Worm (Caenorhabditis elegans): ENCODE measurements around the gene gpd-2.

gpd-2 gene

ce11 chrX:3152361-3152760 is 37.9 kb upstream of the gpd-2 start, which contains the start of gene bbln-1:
bbln-1 (minus strand) TSS chrX:3152461.
- TF ChIP-seq unc-86 (tag; optimal IDR thresholded peaks at IDR 0.05) (peak; percentile 37), hlh-17 (GFP tag; optimal IDR thresholded peaks at IDR 0.05; ENCODE audit: borderline replicate concordance) (no peak), C04F5.9 (tag; optimal IDR thresholded peaks at IDR 0.05) (no peak)

ce11 chrX:3145265-3145664 is 30.8 kb upstream of the gpd-2 start, which contains the start of gene C15C7.4:
C15C7.4 (plus strand) TSS chrX:3145565.
- TF ChIP-seq fkh-8 (tag; optimal IDR thresholded peaks at IDR 0.05) (peak; percentile 16), efl-1 (optimal IDR thresholded peaks at IDR 0.05) (no peak), efl-1 (GFP tag; optimal IDR thresholded peaks at IDR 0.05 in 1 of 2) (no peak)

- TF ChIP-seq elt-2 (tag; optimal IDR thresholded peaks at IDR 0.05) (peak; percentile 67), elt-3 (tag; optimal IDR thresholded peaks at IDR 0.05) (no peak), skn-1 (tag; optimal IDR thresholded peaks at IDR 0.05) (no peak), zip-4 (GFP tag; optimal IDR thresholded peaks at IDR 0.05) (no peak), nhr-77 (tag; optimal IDR thresholded peaks at IDR 0.05) (no peak), efl-1 (optimal IDR thresholded peaks at IDR 0.05) (no peak), efl-1 (GFP tag; optimal IDR thresholded peaks at IDR 0.05 in 1 of 2) (no peak), nhr-85 (tag) (no peak)
Measured at ce11 chrX:3141704-3142103, 27.2 kb upstream of the gpd-2 start.

- TF ChIP-seq unc-62 (GFP tag; optimal IDR thresholded peaks at IDR 0.05) (no peak), fkh-8 (tag; optimal IDR thresholded peaks at IDR 0.05) (peak; percentile 58), nhr-47 (tag; optimal IDR thresholded peaks at IDR 0.05) (peak; percentile 48), egl-13 (tag; optimal IDR thresholded peaks at IDR 0.05) (peak; percentile 72)
Measured at ce11 chrX:3139516-3140301, 25.2 kb upstream of the gpd-2 start.

- peak; percentile 32 for TF ChIP-seq blmp-1 (tag; optimal IDR thresholded peaks at IDR 0.05)
- TF ChIP-seq xbp-1 (tag; optimal IDR thresholded peaks at IDR 0.05) = no peak
- peak; percentile 14 for TF ChIP-seq nhr-85 (tag)
- TF ChIP-seq sup-37 (GFP tag; optimal IDR thresholded peaks at IDR 0.05) = no peak
Measured at ce11 chrX:3135186-3135585, 20.7 kb upstream of the gpd-2 start, which contains the start of gene K10B3.1. K10B3.1 (plus strand) TSS chrX:3135486.

ce11 chrX:3127626-3128142 is 13.2 kb upstream of the gpd-2 start:
- TF ChIP-seq efl-1 (optimal IDR thresholded peaks at IDR 0.05) = peak; percentile 64 to 72
- peak; percentile 34 to 93 for TF ChIP-seq efl-1 (GFP tag; optimal IDR thresholded peaks at IDR 0.05 in 1 of 2)
- peak; percentile 60 for TF ChIP-seq elt-2 (tag; optimal IDR thresholded peaks at IDR 0.05)
- peak; percentile 86 for TF ChIP-seq nhr-90 (tag; optimal IDR thresholded peaks at IDR 0.05; ENCODE audit: poor library complexity)
- peak; percentile 99 for TF ChIP-seq lin-14 (GFP tag; optimal IDR thresholded peaks at IDR 0.05)
- TF ChIP-seq swsn-7 (tag; optimal IDR thresholded peaks at IDR 0.05) = peak; percentile 93
- TF ChIP-seq C34B4.2 (tag; optimal IDR thresholded peaks at IDR 0.05) = no peak
- TF ChIP-seq lin-39 (tag; optimal IDR thresholded peaks at IDR 0.05) = no peak
- TF ChIP-seq xbp-1 (tag; optimal IDR thresholded peaks at IDR 0.05) = peak; percentile 84
- peak; percentile 95 for TF ChIP-seq nhr-20 (tag; optimal IDR thresholded peaks at IDR 0.05)
- TF ChIP-seq zip-4 (GFP tag; optimal IDR thresholded peaks at IDR 0.05) = peak; percentile 69
- peak; percentile 91 for TF ChIP-seq nhr-47 (tag; optimal IDR thresholded peaks at IDR 0.05)
- TF ChIP-seq nhr-85 (tag) = peak; percentile 95
- TF ChIP-seq C04F5.9 (tag; optimal IDR thresholded peaks at IDR 0.05) = peak; percentile 4
- TF ChIP-seq nhr-77 (tag; optimal IDR thresholded peaks at IDR 0.05) = peak; percentile 91
- peak; percentile 18 for TF ChIP-seq snpc-4 (tag; optimal IDR thresholded peaks at IDR 0.05)
- no peak for TF ChIP-seq aha-1 (tag; optimal IDR thresholded peaks at IDR 0.05)
- TF ChIP-seq efl-3 (GFP tag; optimal IDR thresholded peaks at IDR 0.05) = no peak
- no peak for TF ChIP-seq Y116A8C.19 (tag; optimal IDR thresholded peaks at IDR 0.05; ENCODE audit: borderline replicate concordance)
- peak; percentile 97 for TF ChIP-seq nhr-71 (tag; optimal IDR thresholded peaks at IDR 0.05)
- no peak for TF ChIP-seq ceh-90 (tag; optimal IDR thresholded peaks at IDR 0.05)
- TF ChIP-seq lin-35 (GFP tag; optimal IDR thresholded peaks at IDR 0.05) = peak; percentile 79 to 86
- TF ChIP-seq pax-3 (tag; optimal IDR thresholded peaks at IDR 0.05) = peak; percentile 75
- TF ChIP-seq mef-2 (tag; optimal IDR thresholded peaks at IDR 0.05) = peak; percentile 83
- peak in 5 of 6 experiments; percentile 22 to 86 (median 58) for TF ChIP-seq elt-3 (tag; optimal IDR thresholded peaks at IDR 0.05)
- no peak for TF ChIP-seq alr-1 (tag; optimal IDR thresholded peaks at IDR 0.05; ENCODE audit: borderline replicate concordance)
- TF ChIP-seq nhr-12 (tag; optimal IDR thresholded peaks at IDR 0.05) = no peak
- peak; percentile 88 for TF ChIP-seq nhr-237 (tag; optimal IDR thresholded peaks at IDR 0.05)
- TF ChIP-seq sox-4 (tag; optimal IDR thresholded peaks at IDR 0.05) = peak; percentile 27
- no peak for TF ChIP-seq hlh-4 (tag; optimal IDR thresholded peaks at IDR 0.05)
